Fruit fly (Drosophila melanogaster) ovary, adult (tissue): ENCODE data around the gene CG43448.

Source experiments
- CG17801 ChIP-seq: fragments of 200-800 bp; optimal IDR thresholded peaks from 2 replicates; lab custom pipeline; 2019; ENCODE audit warnings: missing biosample characterization, mild to moderate bottlenecking, missing genetic modification characterization, moderate library complexity; ENCODE audit not compliant: partially characterized antibody

Gene CG43448

dm6 chr3R:30210560-30210959, 27.0 kb downstream of the CG43448 start, which contains the start of gene CecA1:
Gene CecA1 (plus strand): TSS chr3R:30210874.
- TF ChIP-seq CG17801: no peak

DNA sequence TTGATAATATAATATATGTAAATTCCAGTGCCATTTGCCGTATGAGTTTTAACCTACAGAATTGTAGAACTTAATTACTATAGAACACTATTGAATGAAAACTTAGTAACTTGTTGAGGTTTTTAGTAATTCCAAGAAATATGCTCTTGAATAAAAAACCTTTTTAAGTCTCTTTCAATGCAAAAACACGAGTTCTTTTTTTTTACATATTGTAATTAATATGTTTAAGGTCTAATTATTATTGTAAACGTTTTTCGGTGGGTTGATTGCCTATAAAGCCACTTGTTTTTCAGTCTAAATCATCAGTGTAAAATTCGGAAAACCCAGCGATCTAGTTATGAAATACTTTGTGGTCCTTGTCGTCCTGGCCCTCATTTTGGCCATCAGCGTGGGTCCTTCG, 27.9 kb downstream of the CG43448 start, which contains the start of gene Anp:
Gene Anp, plus strand, starts transcription at position 301 of the 400 bp plus-strand sequence.
- TF ChIP-seq CG17801: no peak

DNA sequence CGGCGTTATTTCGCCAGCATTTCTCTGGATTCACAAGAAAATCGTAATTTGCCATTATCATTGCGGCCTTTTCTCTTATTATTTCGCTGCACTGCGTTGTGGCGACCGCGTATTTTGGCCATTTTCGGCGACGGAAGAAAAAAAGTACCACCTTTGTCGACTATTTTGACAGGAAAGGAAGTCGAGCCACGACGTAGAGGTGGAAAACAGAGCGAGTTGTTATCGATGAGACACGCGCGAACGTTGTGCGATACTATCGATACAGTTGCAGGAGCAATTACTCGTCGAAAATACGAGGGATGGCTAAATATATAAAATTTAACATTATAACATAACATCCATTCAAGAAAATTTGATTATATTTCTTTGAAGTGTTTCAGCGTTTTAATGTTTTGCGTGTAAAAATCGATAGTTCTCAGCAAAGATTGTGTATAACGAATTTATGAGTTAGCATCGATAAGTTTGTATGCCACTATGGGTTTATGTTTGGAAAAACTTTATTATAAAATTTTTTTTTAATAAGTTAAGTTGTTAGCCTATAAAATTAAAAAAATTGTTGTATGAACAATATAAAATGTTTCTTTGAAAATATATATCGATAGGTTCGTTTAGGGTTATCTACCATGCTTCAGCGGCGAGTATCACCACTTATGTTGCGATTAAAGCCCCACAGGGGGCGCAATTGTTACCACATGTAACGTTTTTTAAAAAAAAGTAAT, 28.6 kb downstream of the CG43448 start, which contains the start of gene RpS7:
Gene RpS7, minus strand, starts transcription at position 255 of the 719 bp plus-strand sequence.
- TF ChIP-seq CG17801: peak; percentile 86

DNA sequence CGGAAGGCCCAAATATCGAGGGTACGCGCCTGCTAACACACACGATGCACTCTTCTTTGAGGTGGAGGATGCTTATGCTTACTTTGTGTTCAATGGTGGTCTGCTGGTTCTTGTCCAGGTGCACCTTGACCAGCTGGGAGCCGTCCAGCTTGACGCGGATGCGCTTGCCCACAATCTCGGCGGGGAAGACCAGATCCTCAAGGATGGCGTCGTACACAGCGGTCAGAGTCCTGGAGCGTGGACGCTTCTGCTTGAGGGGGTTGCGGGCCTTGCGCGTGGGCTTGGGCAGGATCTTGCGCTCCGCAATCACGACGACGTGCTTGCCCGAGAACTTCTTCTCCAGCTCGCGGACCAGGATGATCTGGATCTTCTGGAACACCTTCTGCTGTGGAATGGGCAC, 29.5 kb downstream of the CG43448 start:
- no peak for TF ChIP-seq CG17801

- peak; percentile 25 for TF ChIP-seq CG17801
Observed at dm6 chr3R:30205946-30206345, 31.6 kb downstream of the CG43448 start.

DNA sequence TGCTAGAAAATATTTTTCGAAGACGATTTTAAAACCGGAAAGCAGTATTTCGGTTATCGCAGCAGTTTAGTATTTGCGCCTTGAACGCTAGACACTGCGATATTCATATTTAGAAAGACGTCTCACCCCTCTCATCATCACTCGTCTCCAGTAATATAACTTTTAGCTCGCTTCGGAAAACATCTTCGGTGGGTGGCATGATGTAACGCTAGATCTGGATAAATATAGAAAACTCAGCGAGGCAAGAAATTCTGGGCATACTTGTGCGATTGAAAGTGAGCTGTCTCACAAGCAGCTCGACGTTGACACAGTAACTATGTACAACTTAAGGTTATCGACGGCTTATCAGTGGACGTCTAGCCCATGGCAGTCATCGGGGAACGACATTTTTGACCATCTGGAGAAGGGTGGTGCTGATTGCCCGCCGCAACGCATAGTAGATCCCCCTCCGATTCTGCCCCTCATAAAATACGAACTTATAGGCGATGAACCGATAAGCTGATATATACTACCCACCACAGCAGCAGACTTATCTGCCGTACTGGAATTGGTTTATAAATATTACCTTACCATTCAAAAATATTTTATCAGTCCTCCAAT, 33.4 kb downstream of the CG43448 start:
- no peak for TF ChIP-seq CG17801

DNA sequence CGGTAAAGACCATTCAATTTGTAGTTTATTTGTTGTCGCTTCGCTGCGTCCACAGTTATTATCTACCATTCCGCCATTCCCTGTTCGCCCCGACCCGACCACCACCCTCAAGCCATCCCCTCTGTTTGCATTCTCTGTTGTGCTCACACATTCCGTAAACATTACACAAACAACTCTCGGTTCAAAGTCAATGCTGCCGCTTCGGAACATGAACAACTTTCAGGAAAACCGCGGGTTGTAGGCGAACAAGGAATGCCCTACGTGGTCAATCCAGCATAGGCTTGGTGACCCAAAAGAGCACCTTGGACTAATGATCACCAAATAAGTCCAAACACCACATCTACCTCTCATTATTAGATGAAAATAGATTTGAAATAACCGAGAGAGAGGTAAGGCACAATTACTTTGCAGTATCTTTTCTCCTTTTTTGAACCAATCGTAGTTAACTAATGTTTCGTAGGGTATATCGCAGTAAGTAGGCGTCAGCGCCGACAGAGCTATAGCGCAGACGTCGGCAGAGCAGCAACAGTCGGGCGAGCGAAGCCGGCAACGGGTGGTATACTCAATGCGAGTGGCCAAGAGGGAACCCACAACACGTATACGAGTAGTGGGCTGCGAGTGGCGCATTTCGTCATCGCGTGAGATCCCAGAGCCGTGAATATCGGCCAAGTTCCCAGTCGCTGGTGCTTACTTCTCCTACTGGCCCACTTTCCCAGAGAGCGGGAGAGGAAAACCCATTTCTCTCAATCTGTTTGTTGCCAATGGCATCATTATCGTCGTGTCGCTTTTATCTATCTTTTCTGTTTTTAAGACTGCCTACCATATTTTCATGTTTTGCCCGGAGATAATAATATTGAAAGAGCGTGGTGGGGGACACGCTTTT, 34.2 kb downstream of the CG43448 start:
- TF ChIP-seq CG17801: peak; percentile 70

- TF ChIP-seq CG17801: no peak
Observed at dm6 chr3R:30202898-30203103, 34.7 kb downstream of the CG43448 start, which contains the start of gene CG9743. Gene CG9743 (minus strand): TSS chr3R:30202998.

DNA sequence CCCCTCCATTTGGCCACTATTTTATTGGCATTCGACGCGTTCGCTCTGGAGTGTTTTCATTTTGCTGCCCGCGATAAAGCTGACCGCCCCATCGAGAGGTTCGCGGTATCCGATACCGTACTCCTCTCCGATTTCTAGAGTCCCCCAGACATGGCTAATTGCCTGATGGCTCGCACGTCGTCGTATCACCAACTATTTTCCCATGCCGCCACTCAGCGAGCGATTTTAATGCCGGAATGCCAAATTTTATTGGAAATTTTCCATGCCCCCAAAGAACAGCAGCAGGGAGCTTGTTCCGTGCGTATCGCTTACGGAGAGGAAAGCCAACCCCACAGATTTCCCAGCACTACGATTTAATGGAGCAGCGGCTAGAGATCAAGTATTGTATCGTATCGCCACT, 36.5 kb downstream of the CG43448 start:
- TF ChIP-seq CG17801: no peak

- TF ChIP-seq CG17801: no peak
Observed at dm6 chr3R:30200091-30200698, 37.3 kb downstream of the CG43448 start.

DNA sequence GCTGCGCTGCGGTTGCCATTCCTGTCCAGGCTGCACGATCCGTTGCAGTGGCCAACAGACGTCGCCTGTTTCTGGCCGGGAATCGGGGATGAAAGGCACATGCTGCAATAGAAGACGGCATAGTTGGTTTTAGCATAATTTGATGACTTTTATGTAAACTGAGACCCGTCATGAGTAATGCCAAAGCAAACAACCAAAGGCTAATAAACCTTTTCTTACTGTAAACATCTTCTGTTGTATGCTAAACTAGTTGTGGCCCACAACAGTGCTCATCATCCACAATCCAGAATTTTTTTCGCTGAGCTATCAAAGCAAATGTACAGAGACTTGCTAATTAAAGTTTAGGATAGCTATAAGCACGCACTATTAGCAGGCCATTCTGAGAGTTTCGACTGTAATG, 38.7 kb downstream of the CG43448 start:
- TF ChIP-seq CG17801: no peak

- TF ChIP-seq CG17801: no peak
Observed at dm6 chr3R:30197796-30198195, 39.7 kb downstream of the CG43448 start.

- no peak for TF ChIP-seq CG17801
Observed at dm6 chr3R:30196128-30196527, 41.4 kb downstream of the CG43448 start, which contains the start of gene CG15531. Gene CG15531 (minus strand): TSS chr3R:30196228.

DNA sequence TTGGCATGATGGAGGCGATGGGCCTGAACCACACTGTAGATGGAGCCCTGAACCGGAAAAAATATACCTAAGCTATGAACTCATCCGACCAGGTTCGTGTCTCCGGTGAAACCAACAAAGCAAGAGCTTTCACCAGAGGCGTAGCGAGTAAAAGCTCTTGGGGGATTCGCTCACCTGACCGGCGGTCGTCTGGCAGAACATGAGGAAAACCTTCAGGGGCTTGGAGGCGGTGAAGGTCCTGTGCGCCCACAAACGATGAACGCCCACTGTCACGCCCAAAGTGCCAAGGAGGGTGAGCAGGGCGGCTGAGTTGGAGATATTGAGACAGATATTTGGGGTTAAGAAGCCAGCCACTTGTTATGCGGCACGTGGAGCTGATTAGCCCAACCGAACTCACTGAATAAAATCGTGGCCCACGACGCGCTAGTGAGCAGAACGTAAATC, 41.9 kb downstream of the CG43448 start:
- TF ChIP-seq CG17801: peak; percentile 59

DNA sequence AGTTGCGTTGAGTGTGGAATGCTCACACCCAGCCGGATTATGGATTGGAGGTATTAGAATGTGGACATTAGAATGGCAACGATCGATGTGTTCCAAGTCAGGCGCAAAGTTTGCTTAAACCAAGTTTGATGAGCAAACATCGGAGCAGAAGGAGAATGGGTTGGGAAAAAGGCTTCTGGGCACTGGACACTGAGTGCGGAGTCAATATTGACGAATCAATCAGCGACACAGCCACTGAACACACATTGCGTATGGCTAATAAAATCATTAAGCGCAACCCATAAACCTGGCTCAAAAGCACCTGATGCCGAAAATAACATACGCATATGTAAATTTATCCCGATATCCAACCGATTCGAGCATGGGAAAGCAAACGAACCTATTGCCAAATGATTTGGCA, 43.7 kb downstream of the CG43448 start:
- no peak for TF ChIP-seq CG17801

dm6 chr3R:30191462-30191874, 46.1 kb downstream of the CG43448 start:
- peak; percentile 45 for TF ChIP-seq CG17801

dm6 chr3R:30191047-30191446, 46.5 kb downstream of the CG43448 start, which contains the start of gene CG9747:
Gene CG9747 (minus strand): TSS chr3R:30191252.
- no peak for TF ChIP-seq CG17801
